Worm (Caenorhabditis elegans): ENCODE measurements around the gene T16G12.7.

T16G12.7 gene

DNA sequence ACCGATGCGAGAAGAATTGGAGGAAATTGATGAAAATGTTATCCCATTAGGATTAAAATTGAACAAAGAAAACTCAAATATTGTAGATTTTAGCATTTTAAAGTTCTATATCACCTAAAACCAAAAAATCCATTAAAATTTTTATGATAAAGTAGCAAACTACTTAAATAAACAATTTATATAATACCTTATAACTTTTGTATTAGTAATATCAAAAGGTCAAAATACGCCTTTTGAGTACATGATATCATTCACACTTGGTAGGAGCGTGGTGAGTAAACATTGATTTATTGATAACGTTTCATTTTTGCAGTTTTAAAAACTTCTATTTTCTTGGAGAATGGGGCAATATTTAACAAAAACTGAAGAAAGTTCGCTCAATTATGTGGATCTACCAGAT is 38.9 kb downstream of the T16G12.7 start, which contains the start of gene C05B5.5:
Gene C05B5.5 (plus strand): TSS at position 301 of the 400 bp plus-strand sequence.
- TF ChIP-seq nhr-25 (tag; optimal IDR thresholded peaks at IDR 0.05) = no peak
- TF ChIP-seq eor-1 (tag; optimal IDR thresholded peaks at IDR 0.05) = no peak
- no peak for TF ChIP-seq ZK546.5 (tag; optimal IDR thresholded peaks at IDR 0.05)
- TF ChIP-seq nhr-12 (tag; optimal IDR thresholded peaks at IDR 0.05) = no peak
- TF ChIP-seq ceh-9 (tag; optimal IDR thresholded peaks at IDR 0.05) = no peak
- TF ChIP-seq nfya-1 (tag; optimal IDR thresholded peaks at IDR 0.05; ENCODE audit: insufficient read depth) = no peak
- TF ChIP-seq lin-15B (tag; optimal IDR thresholded peaks at IDR 0.05) = no peak
- TF ChIP-seq nhr-77 (tag; optimal IDR thresholded peaks at IDR 0.05) = no peak

ce11 chrIII:10000428-10000827 is 39.5 kb downstream of the T16G12.7 start, which contains the start of gene C05B5.2:
Gene C05B5.2, minus strand, starts transcription at chrIII:10000528.
- TF ChIP-seq nhr-77 (tag; optimal IDR thresholded peaks at IDR 0.05) (no peak), nhr-23 (tag; optimal IDR thresholded peaks at IDR 0.05) (no peak), fkh-2 (tag; optimal IDR thresholded peaks at IDR 0.05) (no peak), nhr-12 (tag; optimal IDR thresholded peaks at IDR 0.05) (no peak), ZK546.5 (tag; optimal IDR thresholded peaks at IDR 0.05) (no peak), jun-1 (tag; optimal IDR thresholded peaks at IDR 0.05) (no peak), nhr-25 (tag; optimal IDR thresholded peaks at IDR 0.05) (no peak), fos-1 (tag; optimal IDR thresholded peaks at IDR 0.05) (no peak), egl-5 (tag; optimal IDR thresholded peaks at IDR 0.05) (no peak), ceh-9 (tag; optimal IDR thresholded peaks at IDR 0.05) (no peak), lin-15B (tag; optimal IDR thresholded peaks at IDR 0.05) (no peak), hmg-11 (tag; optimal IDR thresholded peaks at IDR 0.05) (no peak), ztf-11 (tag; optimal IDR thresholded peaks at IDR 0.05) (no peak), ama-1 (optimal IDR thresholded peaks at IDR 0.05) (no peak), daf-12 (tag; optimal IDR thresholded peaks at IDR 0.05) (no peak)

DNA sequence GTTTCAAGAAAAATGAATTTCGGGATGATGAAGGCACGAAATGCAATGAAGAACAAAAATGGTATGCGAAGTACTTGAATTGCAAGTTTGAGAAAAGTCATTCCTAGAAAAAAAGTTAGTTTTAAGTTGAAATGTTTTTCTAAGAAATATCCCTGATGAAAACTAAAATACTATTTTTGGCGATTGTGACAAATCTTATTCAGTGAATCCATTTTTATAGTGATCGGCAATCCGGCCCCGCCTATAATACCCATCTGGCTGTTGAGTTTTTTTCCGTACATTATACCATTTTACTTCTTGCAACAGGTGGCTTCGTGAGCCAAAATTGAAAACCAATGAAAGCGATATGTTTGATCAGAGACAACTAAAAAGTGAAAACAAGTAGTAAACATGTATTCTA is 40.7 kb downstream of the T16G12.7 start, which contains the start of gene C05B5.17:
Gene C05B5.17 (minus strand): TSS at position 101 of the 400 bp plus-strand sequence.
- no peak for TF ChIP-seq lin-15B (tag; optimal IDR thresholded peaks at IDR 0.05)
- no peak for TF ChIP-seq pqm-1 (tag; optimal IDR thresholded peaks at IDR 0.05)
- TF ChIP-seq ZK546.5 (tag; optimal IDR thresholded peaks at IDR 0.05) = no peak
- no peak for TF ChIP-seq mml-1 (tag; optimal IDR thresholded peaks at IDR 0.05)
- TF ChIP-seq lin-39 (tag; optimal IDR thresholded peaks at IDR 0.05) = no peak
- TF ChIP-seq ceh-82 (tag; optimal IDR thresholded peaks at IDR 0.05) = no peak
- no peak for TF ChIP-seq R02D3.7 (tag; optimal IDR thresholded peaks at IDR 0.05)
- TF ChIP-seq unc-39 (tag; optimal IDR thresholded peaks at IDR 0.05) = no peak
- TF ChIP-seq zag-1 (tag; optimal IDR thresholded peaks at IDR 0.05) = no peak
- TF ChIP-seq ceh-16 (tag; optimal IDR thresholded peaks at IDR 0.05) = no peak
- no peak for TF ChIP-seq nhr-77 (tag; optimal IDR thresholded peaks at IDR 0.05)
- TF ChIP-seq egl-27 (tag; optimal IDR thresholded peaks at IDR 0.05) = no peak
- no peak for TF ChIP-seq skn-1 (tag; optimal IDR thresholded peaks at IDR 0.05)
- TF ChIP-seq tbx-2 (tag; optimal IDR thresholded peaks at IDR 0.05) = no peak
- no peak for TF ChIP-seq nhr-43 (tag; optimal IDR thresholded peaks at IDR 0.05; ENCODE audit: poor library complexity, severe bottlenecking)
- no peak for TF ChIP-seq ama-1 (optimal IDR thresholded peaks at IDR 0.05)
- no peak for TF ChIP-seq nhr-67 (tag; optimal IDR thresholded peaks at IDR 0.05)
- TF ChIP-seq sea-2 (GFP tag; optimal IDR thresholded peaks at IDR 0.05) = no peak
- TF ChIP-seq fkh-10 (GFP tag; optimal IDR thresholded peaks at IDR 0.05) = no peak
- no peak for TF ChIP-seq snpc-4 (tag; optimal IDR thresholded peaks at IDR 0.05)

- TF ChIP-seq nhr-77 (tag; optimal IDR thresholded peaks at IDR 0.05) = no peak
- TF ChIP-seq R02D3.7 (tag; optimal IDR thresholded peaks at IDR 0.05) = no peak
These were observed 42.0 kb downstream of the T16G12.7 start, which contains the start of gene pqn-8 for ce11 chrIII:9997890-9998289. Gene pqn-8, minus strand, starts transcription at chrIII:9997990.

ce11 chrIII:9993535-9993934 is 46.4 kb downstream of the T16G12.7 start, which contains the start of gene C05B5.4:
Gene C05B5.4, plus strand, starts transcription at chrIII:9993885.
- TF ChIP-seq elt-3 (tag; optimal IDR thresholded peaks at IDR 0.05) (no peak), sea-2 (GFP tag; optimal IDR thresholded peaks at IDR 0.05) (no peak), unc-62 (GFP tag; optimal IDR thresholded peaks at IDR 0.05) (no peak), egl-27 (tag; optimal IDR thresholded peaks at IDR 0.05) (no peak)
